Worm (Caenorhabditis elegans): ENCODE results near the gene C27H5.2.

ce11 chrII:7204951-7205350 lies 49.6 kb downstream of the C27H5.2 start, which contains the start of gene srd-58:
- TF ChIP-seq nhr-12 (tag; optimal IDR thresholded peaks at IDR 0.05): no peak
- TF ChIP-seq mep-1 (tag; optimal IDR thresholded peaks at IDR 0.05): no peak
- no peak for TF ChIP-seq nhr-76 (tag; optimal IDR thresholded peaks at IDR 0.05)
- TF ChIP-seq lsy-2 (tag; optimal IDR thresholded peaks at IDR 0.05): no peak
- TF ChIP-seq elt-3 (tag; optimal IDR thresholded peaks at IDR 0.05): no peak
- no peak for TF ChIP-seq nhr-237 (tag; optimal IDR thresholded peaks at IDR 0.05)
- no peak for TF ChIP-seq sptf-1 (tag; optimal IDR thresholded peaks at IDR 0.05)
- no peak for TF ChIP-seq lin-32 (GFP tag; optimal IDR thresholded peaks at IDR 0.05)
- TF ChIP-seq nhr-28 (tag; optimal IDR thresholded peaks at IDR 0.05): no peak
